Fruit fly (Drosophila melanogaster): ENCODE measurements around the gene Pten.

dm6 chr2L:10231092-10231494 is 29.8 kb downstream of the Pten start:
- TF ChIP-seq fd96Cb (tag; optimal IDR thresholded peaks at IDR 0.05), result no peak
- no peak for TF ChIP-seq CG10209 (GFP tag; optimal IDR thresholded peaks at IDR 0.05)
- TF ChIP-seq Atf3 (GFP tag; optimal IDR thresholded peaks at IDR 0.05), result peak; percentile 2
- TF ChIP-seq lbe (GFP tag; optimal IDR thresholded peaks at IDR 0.05), result peak; percentile 57
- TF ChIP-seq Bdp1 (GFP tag; optimal IDR thresholded peaks at IDR 0.05), result no peak
